Worm (Caenorhabditis elegans): ENCODE data around the gene nhr-198.
"Not testable (repeated sequence)": the region's sequence is repeated elsewhere in the genome, so short reads cannot be mapped to it uniquely, and the experiment has no call there.

ce11 chrV:15668200-15668599 is 25.6 kb upstream of the nhr-198 start, which contains the start of gene F53E4.1:
- not testable (repeated sequence) for TF ChIP-seq egl-5 (tag; optimal IDR thresholded peaks at IDR 0.05); ama-1 (optimal IDR thresholded peaks at IDR 0.05); ZK546.5 (tag; optimal IDR thresholded peaks at IDR 0.05)

All from whole organism, L3 larva.